Worm (Caenorhabditis elegans) whole organism, dauer: ENCODE data around the gene C03A7.13.

Source experiments
- unc-62 ChIP-seq: sonication (generic microtip); optimal IDR thresholded peaks from 2 replicates; lab custom pipeline; 2017; ENCODE audit warnings: missing biosample characterization, missing genetic modification reagents, missing genetic modification characterization

Gene C03A7.13

DNA sequence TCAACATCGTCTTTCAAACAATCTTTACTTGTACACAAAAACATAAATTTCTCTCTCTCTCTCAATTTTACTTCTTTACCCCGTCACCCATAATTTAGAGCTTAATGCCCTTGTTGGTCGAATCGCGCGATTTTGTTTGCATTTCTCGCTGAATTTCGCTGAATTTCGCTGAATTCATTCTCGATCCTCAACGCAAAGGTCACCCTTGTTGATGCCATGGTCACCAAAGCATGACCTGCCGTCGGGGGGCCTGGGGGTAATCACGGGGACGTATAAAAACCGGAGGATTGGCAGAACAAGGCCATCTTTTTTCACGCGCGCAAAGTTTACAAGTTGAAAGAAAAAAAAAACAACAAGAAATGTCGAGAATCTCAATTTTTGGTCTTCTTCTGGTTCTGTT, 62.3 kb downstream of the C03A7.13 start, which contains the start of gene F14F9.8:
Gene F14F9.8 (plus strand): TSS at position 301 of the 400 bp plus-strand sequence.
- TF ChIP-seq unc-62 (GFP tag; lab: Kevin White, UChicago): no peak
